Worm (Caenorhabditis elegans): ENCODE results near the gene F25E5.8.
"Not testable (repeated sequence)": the region's sequence is repeated elsewhere in the genome, so short reads cannot be mapped to it uniquely, and the experiment has no call there.

DNA sequence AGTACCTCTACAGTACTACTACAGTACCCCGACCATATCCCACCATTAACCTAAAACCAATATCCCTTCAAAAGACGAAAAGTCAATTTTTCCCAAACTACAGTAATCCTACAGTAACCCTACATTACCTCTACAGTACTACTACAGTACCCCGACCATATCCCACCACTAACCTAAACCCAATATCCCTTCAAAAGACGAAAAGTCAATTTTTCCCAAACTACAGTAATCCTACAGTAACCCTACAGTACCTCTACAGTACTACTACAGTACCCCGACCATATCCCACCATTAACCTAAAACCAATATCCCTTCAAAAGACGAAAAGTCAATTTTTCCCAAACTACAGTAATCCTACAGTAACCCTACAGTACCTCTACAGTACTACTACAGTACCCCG is 8.6 kb downstream of the F25E5.8 start, which contains the start of gene nhr-141:
- 0 out of 2 replicates have a peak, but pooled peaks have one; percentile 40 for TF ChIP-seq tab-1 (GFP tag; IDR thresholded peaks at IDR 0.05)
- TF ChIP-seq ztf-29 (GFP tag; IDR thresholded peaks at IDR 0.05); T22C8.4 (GFP tag; IDR thresholded peaks at IDR 0.05); flt-1 (GFP tag; IDR thresholded peaks at IDR 0.05); klf-2 (GFP tag; conservative IDR thresholded peaks at IDR 0.05); ztf-23 (GFP tag; IDR thresholded peaks at IDR 0.05); ref-1 (GFP tag; conservative IDR thresholded peaks at IDR 0.05); med-1 (GFP tag; optimal IDR thresholded peaks at IDR 0.05; ENCODE audit: insufficient read depth): not testable (repeated sequence)

Data from whole organism, midembryonic.